Worm (Caenorhabditis elegans) whole organism, late embryonic: ENCODE results near the gene C16C8.25.

ENCODE experiments used
- ceh-14 ChIP-seq: sonication (generic microtip); optimal IDR thresholded peaks from 2 replicates; lab custom pipeline; 2016; ENCODE audit warnings: missing genotype, missing genetic modification characterization, missing compliant biosample characterization
- elt-2 ChIP-seq: sonication (generic microtip); optimal IDR thresholded peaks from 2 replicates; lab custom pipeline; 2016; ENCODE audit warnings: missing genetic modification reagents, missing genetic modification characterization, missing compliant biosample characterization
- fkh-10 ChIP-seq: fragments of 150-350 bp; optimal IDR thresholded peaks from 2 replicates; lab custom pipeline; 2014; ENCODE audit warnings: missing biosample characterization, missing genetic modification reagents, missing genetic modification characterization
- fkh-6 ChIP-seq: sonication (generic microtip); optimal IDR thresholded peaks from 2 replicates; lab custom pipeline; 2016; ENCODE audit warnings: missing genetic modification characterization, missing compliant biosample characterization
- lim-6 ChIP-seq: sonication (generic microtip); optimal IDR thresholded peaks from 2 replicates; lab custom pipeline; 2016; ENCODE audit warnings: missing genetic modification characterization, missing compliant biosample characterization
- nfya-1 ChIP-seq: sonication (generic microtip); optimal IDR thresholded peaks from 2 replicates; lab custom pipeline; 2017; ENCODE audit warnings: missing genetic modification characterization, mild to moderate bottlenecking, missing compliant biosample characterization, antibody characterized with exemption, moderate library complexity
- pat-9 ChIP-seq: fragments of 200-800 bp; sonication (Bioruptor generic); optimal IDR thresholded peaks from 2 replicates; lab custom pipeline; 2018; ENCODE audit warnings: mild to moderate bottlenecking, missing genetic modification characterization, moderate library complexity, missing compliant biosample characterization
- pha-2 ChIP-seq: sonication (generic microtip); optimal IDR thresholded peaks from 2 replicates; lab custom pipeline; 2017; ENCODE audit warnings: mild to moderate bottlenecking, missing genetic modification characterization, missing compliant biosample characterization
- pha-4 ChIP-seq: fragments of 150-350 bp; optimal IDR thresholded peaks from 2 replicates; lab custom pipeline; 2018; ENCODE audit warnings: missing biosample characterization, missing genetic modification reagents, missing genetic modification characterization
- sdc-2 ChIP-seq: sonication (generic microtip); optimal IDR thresholded peaks from 2 replicates; lab custom pipeline; 2016; ENCODE audit warnings: missing genotype, missing genetic modification characterization, missing compliant biosample characterization
- tbx-2 ChIP-seq: sonication (generic microtip); optimal IDR thresholded peaks from 2 replicates; lab custom pipeline; 2016; ENCODE audit warnings: missing genetic modification characterization, missing compliant biosample characterization
- unc-3 ChIP-seq, 2 experiments: fragments of 200-800 bp in 1 of 2; sonication (Bioruptor generic) in 1 of 2; sonication (generic microtip) in 1 of 2; conservative IDR thresholded peaks in 1 of 2; optimal IDR thresholded peaks in 1 of 2; 2 replicates each; pipeline versions ENCODE4 v1.3.6 to Lab custom; 2016 to 2022; ENCODE audit warnings: missing compliant biosample characterization in 2 of 2, missing genetic modification characterization in 2 of 2, missing genetic modification reagents in 1 of 2
- unc-42 ChIP-seq: sonication (generic microtip); optimal IDR thresholded peaks from 2 replicates; lab custom pipeline; 2016; ENCODE audit warnings: missing genotype, missing genetic modification characterization, missing compliant biosample characterization

DNA sequence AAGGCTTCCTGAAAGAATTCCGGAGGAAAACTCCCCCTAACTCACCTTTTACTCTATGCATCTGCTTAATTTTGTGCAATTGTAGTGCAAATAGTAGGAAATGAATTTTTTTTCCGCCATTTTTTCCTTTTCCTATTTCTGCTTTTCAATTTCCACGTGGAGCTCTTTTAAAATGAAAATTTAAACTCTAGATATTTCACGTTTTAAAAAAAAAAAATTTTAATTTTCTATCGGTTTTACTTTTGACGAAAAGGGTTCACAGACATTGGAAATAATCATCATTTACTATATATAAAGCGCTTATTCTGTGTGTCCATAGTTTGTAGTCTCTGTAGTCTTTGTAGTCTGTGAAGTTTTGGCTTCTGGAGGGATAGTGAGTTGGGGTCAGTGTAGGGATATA, 32.6 kb downstream of the C16C8.25 start, which contains the start of gene Y49F6B.8:
- no peak for TF ChIP-seq sdc-2 (tag; lab: Kevin White, UChicago)
- no peak for TF ChIP-seq elt-2 (tag; lab: Kevin White, UChicago)
- no peak for TF ChIP-seq fkh-6 (tag; lab: Kevin White, UChicago)
- TF ChIP-seq lim-6 (tag; lab: Kevin White, UChicago): no peak
- no peak for TF ChIP-seq pat-9 (tag; lab: Kevin White, UChicago)
- no peak for TF ChIP-seq nfya-1 (tag; lab: Kevin White, UChicago)
- no peak for TF ChIP-seq unc-3 (GFP tag; conservative IDR thresholded peaks at IDR 0.05; lab: Robert Waterston, UW)
- no peak for TF ChIP-seq unc-3 (tag; optimal IDR thresholded peaks at IDR 0.05; lab: Kevin White, UChicago)
- TF ChIP-seq pha-2 (tag; lab: Kevin White, UChicago): no peak
- no peak for TF ChIP-seq ceh-14 (tag; lab: Kevin White, UChicago)
- no peak for TF ChIP-seq fkh-10 (GFP tag; lab: Kevin White, UChicago)
- TF ChIP-seq tbx-2 (tag; lab: Kevin White, UChicago): no peak
- no peak for TF ChIP-seq unc-42
- TF ChIP-seq pha-4 (tag; lab: Kevin White, UChicago): no peak
